Worm (Caenorhabditis elegans) whole organism, L3 larva: Measurements from ENCODE around the gene Y53F4B.9.

Source experiments
- R02D3.7 ChIP-seq: fragments of 150-350 bp; optimal IDR thresholded peaks from 2 replicates; lab custom pipeline; 2014; ENCODE audit warnings: missing biosample characterization, missing genetic modification characterization
- ZK546.5 ChIP-seq: sonication (generic microtip); optimal IDR thresholded peaks from 2 replicates; lab custom pipeline; 2017; ENCODE audit warnings: missing biosample characterization, missing genetic modification characterization
- aly-2 ChIP-seq: fragments of 150-350 bp; optimal IDR thresholded peaks from 2 replicates; lab custom pipeline; 2014; ENCODE audit warnings: missing biosample characterization, missing genetic modification characterization
- ama-1 ChIP-seq: fragments of 150-350 bp; optimal IDR thresholded peaks from 2 replicates; lab custom pipeline; 2018
- ceh-16 ChIP-seq: sonication (generic microtip); optimal IDR thresholded peaks from 2 replicates; lab custom pipeline; 2017; ENCODE audit warnings: missing biosample characterization, missing genetic modification characterization
- ceh-28 ChIP-seq: fragments of 150-350 bp; optimal IDR thresholded peaks from 2 replicates; lab custom pipeline; 2014; ENCODE audit warnings: missing biosample characterization, missing genetic modification reagents, missing genetic modification characterization
- ceh-82 ChIP-seq: fragments of 150-350 bp; optimal IDR thresholded peaks from 2 replicates; lab custom pipeline; 2014; ENCODE audit warnings: missing biosample characterization, missing genetic modification characterization
- ceh-9 ChIP-seq: sonication (generic microtip); optimal IDR thresholded peaks from 2 replicates; lab custom pipeline; 2018; ENCODE audit warnings: missing biosample characterization, missing genetic modification characterization
- daf-12 ChIP-seq: fragments of 150-350 bp; optimal IDR thresholded peaks from 2 replicates; lab custom pipeline; 2014; ENCODE audit warnings: missing biosample characterization, missing genetic modification reagents, missing genetic modification characterization
- egl-27 ChIP-seq: sonication (generic microtip); optimal IDR thresholded peaks from 4 replicates; lab custom pipeline; 2017; ENCODE audit warnings: missing biosample characterization, missing genetic modification reagents, missing genetic modification characterization
- egl-5 ChIP-seq: fragments of 150-350 bp; optimal IDR thresholded peaks from 2 replicates; lab custom pipeline; 2017; ENCODE audit warnings: missing biosample characterization, missing genetic modification reagents, missing genetic modification characterization, inconsistent platforms
- elt-1 ChIP-seq: fragments of 150-350 bp; optimal IDR thresholded peaks from 2 replicates; lab custom pipeline; 2014; ENCODE audit warnings: missing biosample characterization, missing genetic modification characterization
- elt-2 ChIP-seq: sonication (generic microtip); optimal IDR thresholded peaks from 2 replicates; lab custom pipeline; 2016; ENCODE audit warnings: missing genetic modification reagents, mild to moderate bottlenecking, missing genetic modification characterization, missing compliant biosample characterization
- elt-3 ChIP-seq, 3 experiments: fragments of 150-350 bp in 1 of 3; sonication (generic microtip) in 2 of 3; optimal IDR thresholded peaks; 2 replicates in 2 of 3; 4 replicates in 1 of 3; lab custom pipeline; 2014 to 2017; ENCODE audit warnings: missing biosample characterization in 3 of 3, missing genetic modification characterization in 3 of 3
- eor-1 ChIP-seq, 2 experiments: fragments of 150-350 bp; optimal IDR thresholded peaks; 2 replicates each; lab custom pipeline; 2014 to 2018; ENCODE audit warnings: missing biosample characterization in 2 of 2, missing genetic modification characterization in 2 of 2
- fkh-10 ChIP-seq: sonication (generic microtip); optimal IDR thresholded peaks from 2 replicates; lab custom pipeline; 2017; ENCODE audit warnings: missing biosample characterization, missing genetic modification reagents, missing genetic modification characterization
- fkh-2 ChIP-seq: fragments of 150-350 bp; optimal IDR thresholded peaks from 2 replicates; lab custom pipeline; 2014; ENCODE audit warnings: missing biosample characterization, missing genetic modification reagents, missing genetic modification characterization
- fos-1 ChIP-seq: fragments of 150-350 bp; optimal IDR thresholded peaks from 2 replicates; lab custom pipeline; 2014; ENCODE audit warnings: missing biosample characterization, missing genetic modification characterization
- hmg-11 ChIP-seq: sonication (generic microtip); optimal IDR thresholded peaks from 2 replicates; lab custom pipeline; 2016; ENCODE audit warnings: missing genetic modification characterization, missing compliant biosample characterization
- jun-1 ChIP-seq: fragments of 150-350 bp; optimal IDR thresholded peaks from 2 replicates; lab custom pipeline; 2014; ENCODE audit warnings: missing biosample characterization, missing genetic modification reagents, missing genetic modification characterization
- lin-15B ChIP-seq: fragments of 150-350 bp; optimal IDR thresholded peaks from 2 replicates; lab custom pipeline; 2014; ENCODE audit warnings: missing biosample characterization, missing genetic modification characterization
- lin-39 ChIP-seq: fragments of 150-350 bp; optimal IDR thresholded peaks from 2 replicates; lab custom pipeline; 2018; ENCODE audit warnings: missing biosample characterization, missing genetic modification reagents, missing genetic modification characterization
- lsy-12 ChIP-seq: sonication (generic microtip); optimal IDR thresholded peaks from 2 replicates; lab custom pipeline; 2016; ENCODE audit warnings: mild to moderate bottlenecking, missing genetic modification characterization, missing compliant biosample characterization
- mdl-1 ChIP-seq: fragments of 150-350 bp; optimal IDR thresholded peaks from 2 replicates; lab custom pipeline; 2014; ENCODE audit warnings: missing biosample characterization, missing genetic modification characterization
- mml-1 ChIP-seq: fragments of 150-350 bp; sonication (generic microtip); optimal IDR thresholded peaks from 3 replicates; lab custom pipeline; 2014; ENCODE audit warnings: missing biosample characterization, missing genetic modification characterization
- nfya-1 ChIP-seq: sonication (generic microtip); optimal IDR thresholded peaks from 2 replicates; lab custom pipeline; 2017; ENCODE audit warnings: missing genetic modification characterization, mild to moderate bottlenecking, missing compliant biosample characterization, antibody characterized with exemption, moderate library complexity; ENCODE audit not compliant: insufficient read depth
- nhr-11 ChIP-seq: fragments of 150-350 bp; optimal IDR thresholded peaks from 2 replicates; lab custom pipeline; 2014; ENCODE audit warnings: missing biosample characterization, missing genetic modification characterization
- nhr-12 ChIP-seq: fragments of 150-350 bp; optimal IDR thresholded peaks from 2 replicates; lab custom pipeline; 2014; ENCODE audit warnings: missing biosample characterization, missing genetic modification characterization
- nhr-23 ChIP-seq: fragments of 150-350 bp; optimal IDR thresholded peaks from 2 replicates; lab custom pipeline; 2014; ENCODE audit warnings: missing biosample characterization, missing genetic modification reagents, missing genetic modification characterization
- nhr-237 ChIP-seq: fragments of 150-350 bp; optimal IDR thresholded peaks from 2 replicates; lab custom pipeline; 2014; ENCODE audit warnings: missing biosample characterization, missing genetic modification characterization
- nhr-25 ChIP-seq: sonication (generic microtip); optimal IDR thresholded peaks from 2 replicates; lab custom pipeline; 2017; ENCODE audit warnings: missing biosample characterization, missing genetic modification characterization
- nhr-28 ChIP-seq: fragments of 150-350 bp; optimal IDR thresholded peaks from 2 replicates; lab custom pipeline; 2014; ENCODE audit warnings: missing biosample characterization, missing genetic modification characterization
- nhr-43 ChIP-seq: sonication (generic microtip); optimal IDR thresholded peaks from 2 replicates; lab custom pipeline; 2016; ENCODE audit warnings: mild to moderate bottlenecking, missing genetic modification characterization, missing compliant biosample characterization; ENCODE audit not compliant: poor library complexity, severe bottlenecking
- nhr-67 ChIP-seq: fragments of 150-350 bp; optimal IDR thresholded peaks from 2 replicates; lab custom pipeline; 2014; ENCODE audit warnings: missing biosample characterization, missing genetic modification characterization
- nhr-76 ChIP-seq: fragments of 150-350 bp; sonication (generic microtip); optimal IDR thresholded peaks from 5 replicates; lab custom pipeline; 2014; ENCODE audit warnings: missing biosample characterization, missing genetic modification characterization
- nhr-77 ChIP-seq: fragments of 150-350 bp; optimal IDR thresholded peaks from 2 replicates; lab custom pipeline; 2014; ENCODE audit warnings: missing biosample characterization, missing genetic modification characterization
- pha-4 ChIP-seq: fragments of 150-350 bp; optimal IDR thresholded peaks from 2 replicates; lab custom pipeline; 2014; ENCODE audit warnings: missing biosample characterization, missing genetic modification reagents, missing genetic modification characterization
- pqm-1 ChIP-seq: fragments of 150-350 bp; optimal IDR thresholded peaks from 2 replicates; lab custom pipeline; 2017; ENCODE audit warnings: missing biosample characterization, missing genetic modification characterization, inconsistent platforms
- sea-2 ChIP-seq: fragments of 150-350 bp; sonication (generic microtip); optimal IDR thresholded peaks from 4 replicates; lab custom pipeline; 2014; ENCODE audit warnings: missing biosample characterization, missing genetic modification reagents, missing genetic modification characterization
- skn-1 ChIP-seq: fragments of 150-350 bp; optimal IDR thresholded peaks from 2 replicates; lab custom pipeline; 2014; ENCODE audit warnings: missing biosample characterization, missing genetic modification characterization
- snpc-4 ChIP-seq: fragments of 150-350 bp; optimal IDR thresholded peaks from 2 replicates; lab custom pipeline; 2014; ENCODE audit warnings: missing biosample characterization, missing genetic modification characterization
- tbx-2 ChIP-seq: sonication (generic microtip); optimal IDR thresholded peaks from 2 replicates; lab custom pipeline; 2016; ENCODE audit warnings: mild to moderate bottlenecking, missing genetic modification characterization, missing compliant biosample characterization
- unc-39 ChIP-seq: sonication (generic microtip); optimal IDR thresholded peaks from 4 replicates; lab custom pipeline; 2017; ENCODE audit warnings: missing biosample characterization, missing genetic modification characterization
- unc-62 ChIP-seq: fragments of 150-350 bp; sonication (generic microtip); optimal IDR thresholded peaks from 4 replicates; lab custom pipeline; 2014; ENCODE audit warnings: missing biosample characterization, missing genetic modification reagents, missing genetic modification characterization
- zag-1 ChIP-seq: fragments of 150-350 bp; optimal IDR thresholded peaks from 2 replicates; lab custom pipeline; 2014; ENCODE audit warnings: missing biosample characterization, missing genetic modification characterization
- ztf-11 ChIP-seq: fragments of 150-350 bp; optimal IDR thresholded peaks from 2 replicates; lab custom pipeline; 2014; ENCODE audit warnings: missing biosample characterization, missing genetic modification characterization
- ztf-4 ChIP-seq: fragments of 150-350 bp; optimal IDR thresholded peaks from 2 replicates; lab custom pipeline; 2014; ENCODE audit warnings: missing biosample characterization, missing genetic modification characterization

Gene Y53F4B.9

ce11 chrII:15025599-15026164 lies 15.5 kb upstream of the Y53F4B.9 start, which contains the start of gene cmtr-1:
cmtr-1 (plus strand) TSS chrII:15026114.
- TF ChIP-seq hmg-11 (tag; lab: Kevin White, UChicago) (peak; percentile 99), nhr-23 (tag; lab: Kevin White, UChicago) (peak; percentile 97), pqm-1 (tag; lab: Kevin White, UChicago) (peak; percentile 86), lin-15B (tag; lab: Kevin White, UChicago) (peak; percentile 92), nfya-1 (tag; lab: Kevin White, UChicago) (peak; percentile 92), ceh-28 (peak; percentile 85), ztf-4 (tag; lab: Kevin White, UChicago) (peak; percentile 62), aly-2 (peak; percentile 75), egl-5 (peak; percentile 90), eor-1 (tag; optimal IDR thresholded peaks at IDR 0.05; lab: Kevin White, UChicago) (peak in 1 of 2 experiments; percentile 13), lin-39 (tag; lab: Kevin White, UChicago) (peak; percentile 96), nhr-43 (peak; percentile 96), snpc-4 (tag; lab: Kevin White, UChicago) (peak; percentile 100), ama-1 (lab: Kevin White, UChicago) (peak; percentile 92), nhr-25 (tag; lab: Kevin White, UChicago) (peak; percentile 98), tbx-2 (tag; lab: Kevin White, UChicago) (peak; percentile 93), nhr-237 (tag; lab: Kevin White, UChicago) (no peak), fkh-2 (tag; lab: Kevin White, UChicago) (no peak), ceh-16 (no peak), fkh-10 (GFP tag; lab: Kevin White, UChicago) (peak; percentile 88), mdl-1 (tag; lab: Kevin White, UChicago) (peak; percentile 4), nhr-77 (tag; lab: Kevin White, UChicago) (peak; percentile 95), ceh-9 (tag; lab: Kevin White, UChicago) (no peak), ztf-11 (tag; lab: Kevin White, UChicago) (no peak), lsy-12 (tag; lab: Kevin White, UChicago) (peak; percentile 94), fos-1 (tag; lab: Kevin White, UChicago) (peak; percentile 68), skn-1 (tag; lab: Kevin White, UChicago) (peak; percentile 90), unc-39 (tag; lab: Kevin White, UChicago) (no peak), jun-1 (tag; lab: Kevin White, UChicago) (peak; percentile 88), nhr-76 (peak; percentile 49), egl-27 (tag; lab: Kevin White, UChicago) (peak; percentile 74), pha-4 (tag; lab: Kevin White, UChicago) (peak; percentile 97), R02D3.7 (tag; lab: Kevin White, UChicago) (peak; percentile 80), daf-12 (no peak), nhr-11 (tag; lab: Kevin White, UChicago) (no peak), nhr-67 (tag; lab: Kevin White, UChicago) (peak; percentile 52), ceh-82 (tag; lab: Kevin White, UChicago) (peak; percentile 88), elt-1 (tag; lab: Kevin White, UChicago) (peak; percentile 38), nhr-28 (tag; lab: Kevin White, UChicago) (peak; percentile 59), elt-3 (tag; optimal IDR thresholded peaks at IDR 0.05; lab: Kevin White, UChicago) (peak in 1 of 3 experiments; percentile 10), zag-1 (tag; lab: Kevin White, UChicago) (peak; percentile 26), unc-62 (GFP tag; lab: Kevin White, UChicago) (peak; percentile 47), sea-2 (GFP tag; lab: Kevin White, UChicago) (no peak), elt-2 (peak; percentile 80), ZK546.5 (no peak), mml-1 (no peak), nhr-12 (tag; lab: Kevin White, UChicago) (no peak)
